Worm (Caenorhabditis elegans): ENCODE data around the gene miga-1.
"Not testable (repeated sequence)": the region's sequence is repeated elsewhere in the genome, so short reads cannot be mapped to it uniquely, and the experiment has no call there.

- not testable (repeated sequence) for TF ChIP-seq blmp-1 (tag; optimal IDR thresholded peaks at IDR 0.05); sptf-1 (tag; optimal IDR thresholded peaks at IDR 0.05); unc-62 (GFP tag; optimal IDR thresholded peaks at IDR 0.05); elt-3 (tag; optimal IDR thresholded peaks at IDR 0.05); unc-39 (tag; optimal IDR thresholded peaks at IDR 0.05); lin-32 (GFP tag; optimal IDR thresholded peaks at IDR 0.05); nhr-28 (tag; optimal IDR thresholded peaks at IDR 0.05); nhr-76 (tag; optimal IDR thresholded peaks at IDR 0.05); snpc-4 (tag; optimal IDR thresholded peaks at IDR 0.05); nhr-237 (tag; optimal IDR thresholded peaks at IDR 0.05); sem-2 (GFP tag; optimal IDR thresholded peaks at IDR 0.05)
These were observed 26.4 kb downstream of the miga-1 start, which contains the start of gene F23H12.10 for ce11 chrV:12374252-12374651.

Data from whole organism, mixed stage, embryonic.